Worm (Caenorhabditis elegans) whole organism, L3 larva: ENCODE data around the gene clec-153.

Experiments
- elt-3 ChIP-seq, 3 experiments: fragments of 150-350 bp in 1 of 3; sonication (generic microtip) in 2 of 3; optimal IDR thresholded peaks; 2 replicates in 2 of 3; 4 replicates in 1 of 3; lab custom pipeline; 2014 to 2017; ENCODE audit warnings: missing biosample characterization in 3 of 3, missing genetic modification characterization in 3 of 3
- nhr-25 ChIP-seq: sonication (generic microtip); optimal IDR thresholded peaks from 2 replicates; lab custom pipeline; 2017; ENCODE audit warnings: missing biosample characterization, missing genetic modification characterization
- nhr-76 ChIP-seq: fragments of 150-350 bp; sonication (generic microtip); optimal IDR thresholded peaks from 5 replicates; lab custom pipeline; 2014; ENCODE audit warnings: missing biosample characterization, missing genetic modification characterization

ce11 chrIII:4671949-4672348, 36.9 kb downstream of the clec-153 start, which contains the start of gene srg-13:
- TF ChIP-seq elt-3 (tag; optimal IDR thresholded peaks at IDR 0.05; lab: Kevin White, UChicago) (no peak), nhr-25 (tag; lab: Kevin White, UChicago) (no peak), nhr-76 (tag; lab: Kevin White, UChicago) (no peak)
